Fruit fly (Drosophila melanogaster): Measurements from ENCODE around the gene CG6276.

CG6276 gene

dm6 chr3R:15332994-15333393, 13.1 kb upstream of the CG6276 start, which contains the start of the genes Fkbp39 and Cyfip (continued):
- TF ChIP-seq Med (GFP tag) (peak; percentile 98), Chrac-16 (GFP tag; optimal IDR thresholded peaks at IDR 0.05) (peak; percentile 40), MBD-R2 (GFP tag; IDR thresholded peaks at IDR 0.05) (peak; percentile 98), CG7839 (tag; optimal IDR thresholded peaks at IDR 0.05) (no peak), CG1603 (tag; optimal IDR thresholded peaks at IDR 0.05) (peak; percentile 93), az2 (GFP tag; optimal IDR thresholded peaks at IDR 0.05) (peak; percentile 6), CG3281 (GFP tag; optimal IDR thresholded peaks at IDR 0.05) (no peak), sima (GFP tag; optimal IDR thresholded peaks at IDR 0.05) (no peak), bcd (GFP tag; optimal IDR thresholded peaks at IDR 0.05) (no peak), fru (optimal IDR thresholded peaks at IDR 0.05) (no peak), lola (GFP tag; optimal IDR thresholded peaks at IDR 0.05) (no peak), CG1832 (GFP tag; optimal IDR thresholded peaks at IDR 0.05) (no peak), Atf6 (GFP tag; IDR thresholded peaks at IDR 0.05) (peak; percentile 34; the same call in 1 of the 2 replicates), CG10462 (GFP tag; optimal IDR thresholded peaks at IDR 0.05) (no peak), sug (tag; optimal IDR thresholded peaks at IDR 0.05) (peak; percentile 64), wor (GFP tag; IDR thresholded peaks at IDR 0.05) (no peak), CG4404 (GFP tag; IDR thresholded peaks at IDR 0.05) (no peak), Hmx (GFP tag; optimal IDR thresholded peaks at IDR 0.05) (no peak), CG11695 (GFP tag; IDR thresholded peaks at IDR 0.05) (no peak), caup (GFP tag; optimal IDR thresholded peaks at IDR 0.05; ENCODE audit: severe bottlenecking) (peak; percentile 64), CG11398 (GFP tag; optimal IDR thresholded peaks at IDR 0.05) (no peak), Lhr (GFP tag; optimal IDR thresholded peaks at IDR 0.05) (peak; percentile 94), Meics (GFP tag; optimal IDR thresholded peaks at IDR 0.05) (peak; percentile 36), Asciz (GFP tag; optimal IDR thresholded peaks at IDR 0.05) (no peak), CG34376 (GFP tag; optimal IDR thresholded peaks at IDR 0.05) (peak; percentile 15), crol (GFP tag; IDR thresholded peaks at IDR 0.05) (0 out of 2 replicates have a peak, but pooled peaks have one; percentile 5), E2f2 (GFP tag; IDR thresholded peaks at IDR 0.05) (peak; percentile 78), kah (GFP tag; optimal IDR thresholded peaks at IDR 0.05) (peak; percentile 35), ham (GFP tag; IDR thresholded peaks at IDR 0.05) (no peak), fu2 (GFP tag; optimal IDR thresholded peaks at IDR 0.05) (peak; percentile 47), sob (GFP tag; IDR thresholded peaks at IDR 0.05) (peak; percentile 81), CG31224 (GFP tag; IDR thresholded peaks at IDR 0.05) (no peak), CG1024 (GFP tag; IDR thresholded peaks at IDR 0.05) (no peak), schlank (tag; optimal IDR thresholded peaks at IDR 0.05) (no peak), MTF-1 (GFP tag; optimal IDR thresholded peaks at IDR 0.05; ENCODE audit: borderline replicate concordance) (no peak), esg (GFP tag; conservative IDR thresholded peaks at IDR 0.05) (no peak), CG1233 (GFP tag; optimal IDR thresholded peaks at IDR 0.05) (no peak), Deaf1 (tag; optimal IDR thresholded peaks at IDR 0.05) (no peak), repo (GFP tag; optimal IDR thresholded peaks at IDR 0.05) (peak; percentile 32), Hr51 (GFP tag; optimal IDR thresholded peaks at IDR 0.05) (peak in 1 of 2 experiments; percentile 48), tap (tag; optimal IDR thresholded peaks at IDR 0.05) (no peak), en (GFP tag; optimal IDR thresholded peaks at IDR 0.05) (no peak), CG2678 (tag; optimal IDR thresholded peaks at IDR 0.05) (no peak), CG13424 (tag; optimal IDR thresholded peaks at IDR 0.05) (peak; percentile 26), Bteb2 (GFP tag; optimal IDR thresholded peaks at IDR 0.05) (no peak), p53 (GFP tag; optimal IDR thresholded peaks at IDR 0.05) (peak; percentile 62), CG6765 (GFP tag; optimal IDR thresholded peaks at IDR 0.05) (no peak), CG3407 (GFP tag; optimal IDR thresholded peaks at IDR 0.05) (no peak), dmrt11E (tag; optimal IDR thresholded peaks at IDR 0.05) (no peak), CG9932 (GFP tag; IDR thresholded peaks at IDR 0.05) (peak; percentile 71), zfh1 (GFP tag; IDR thresholded peaks at IDR 0.05) (no peak), CG12155 (GFP tag; optimal IDR thresholded peaks at IDR 0.05) (peak; percentile 55)

All from whole organism, embryonic.